Fruit fly (Drosophila melanogaster): ENCODE results near the gene poe.

Gene poe

dm6 chr2L:8010602-8011455 lies 60.6 kb downstream of the poe start, which contains the start of the genes Glyat and Tg (continued):
- TF ChIP-seq NC2β (GFP tag; optimal IDR thresholded peaks at IDR 0.05) (no peak), Dbx (GFP tag; IDR thresholded peaks at IDR 0.05) (peak; percentile 45; the same call in 2 of the 3 replicates), CG31224 (GFP tag; IDR thresholded peaks at IDR 0.05) (peak; percentile 47; the same call in 1 of the 2 replicates), Trl (optimal IDR thresholded peaks at IDR 0.05) (peak; percentile 68 to 89), Trl (GFP tag; optimal IDR thresholded peaks at IDR 0.05) (no peak), CG7271 (tag; optimal IDR thresholded peaks at IDR 0.05) (no peak), CG2116 (GFP tag; optimal IDR thresholded peaks at IDR 0.05) (peak; percentile 78), CG14050 (GFP tag; IDR thresholded peaks at IDR 0.05) (no peak; the same call in 2 of the 3 replicates), Bdp1 (GFP tag; optimal IDR thresholded peaks at IDR 0.05) (no peak), CG12236 (GFP tag; optimal IDR thresholded peaks at IDR 0.05) (no peak), cato (GFP tag; optimal IDR thresholded peaks at IDR 0.05; ENCODE audit: borderline replicate concordance) (no peak), slou (GFP tag; optimal IDR thresholded peaks at IDR 0.05) (no peak), mirr (GFP tag; optimal IDR thresholded peaks at IDR 0.05) (no peak), CG4282 (GFP tag; optimal IDR thresholded peaks at IDR 0.05) (no peak), CG10654 (GFP tag; optimal IDR thresholded peaks at IDR 0.05) (no peak), ERR (GFP tag; optimal IDR thresholded peaks at IDR 0.05) (no peak), zf30C (GFP tag; optimal IDR thresholded peaks at IDR 0.05) (peak; percentile 33), CkIIα-i1 (GFP tag; IDR thresholded peaks at IDR 0.05) (no peak), CG4404 (GFP tag; IDR thresholded peaks at IDR 0.05) (no peak), CG11696 (GFP tag; IDR thresholded peaks at IDR 0.05) (no peak), sisA (GFP tag; IDR thresholded peaks at IDR 0.05) (no peak), Med (GFP tag) (peak; percentile 84), sim (GFP tag; IDR thresholded peaks at IDR 0.05) (no peak), Sry-δ (GFP tag; optimal IDR thresholded peaks at IDR 0.05) (peak; percentile 25), cad (GFP tag; optimal IDR thresholded peaks at IDR 0.05) (no peak), hb (GFP tag; IDR thresholded peaks at IDR 0.05; ENCODE audit: partially characterized antibody) (no peak), CG1024 (GFP tag; IDR thresholded peaks at IDR 0.05) (no peak), Hey (tag; optimal IDR thresholded peaks at IDR 0.05) (no peak), CG13894 (tag; optimal IDR thresholded peaks at IDR 0.05) (no peak), lov (optimal IDR thresholded peaks at IDR 0.05) (no peak), lov (GFP tag; IDR thresholded peaks at IDR 0.05) (no peak), CG15601 (tag; optimal IDR thresholded peaks at IDR 0.05) (peak; percentile 56), CG15479 (GFP tag; optimal IDR thresholded peaks at IDR 0.05) (no peak), CG2889 (GFP tag; IDR thresholded peaks at IDR 0.05) (no peak), Six4 (GFP tag; optimal IDR thresholded peaks at IDR 0.05) (no peak), CG4328 (GFP tag; optimal IDR thresholded peaks at IDR 0.05) (no peak), D19A (tag; optimal IDR thresholded peaks at IDR 0.05) (peak; percentile 1), ken (GFP tag; IDR thresholded peaks at IDR 0.05) (0 out of 3 replicates have a peak, but pooled peaks have one; percentile 42), Rfx (GFP tag; IDR thresholded peaks at IDR 0.05) (peak; percentile 73), trem (tag; optimal IDR thresholded peaks at IDR 0.05) (no peak), az2 (GFP tag; optimal IDR thresholded peaks at IDR 0.05) (no peak), Ets65A (GFP tag) (no peak), CG32767 (GFP tag; IDR thresholded peaks at IDR 0.05) (no peak), Opbp (GFP tag; IDR thresholded peaks at IDR 0.05; ENCODE audit: partially characterized antibody) (0 out of 3 replicates have a peak, but pooled peaks have one; percentile 25), CG17568 (GFP tag; optimal IDR thresholded peaks at IDR 0.05) (peak; percentile 23), luna (GFP tag; optimal IDR thresholded peaks at IDR 0.05) (no peak), ewg (GFP tag; optimal IDR thresholded peaks at IDR 0.05) (no peak), gro (GFP tag; optimal IDR thresholded peaks at IDR 0.05) (no peak), CG10366 (GFP tag; IDR thresholded peaks at IDR 0.05) (no peak), CG12299 (tag; optimal IDR thresholded peaks at IDR 0.05) (no peak), Bgb (GFP tag; IDR thresholded peaks at IDR 0.05; ENCODE audit: partially characterized antibody) (peak; percentile 33; the same call in 1 of the 2 replicates)
